Fruit fly (Drosophila melanogaster) whole organism, prepupa: Measurements from ENCODE around the gene FER.

Experiments used
- Blimp-1 ChIP-seq: fragments of 200-800 bp; sonication (Bioruptor generic); optimal IDR thresholded peaks from 3 replicates; lab custom pipeline; 2017; ENCODE audit warnings: missing biosample characterization, missing genetic modification characterization, mild to moderate bottlenecking, moderate library complexity, missing genetic modification reagents
- CG10631 ChIP-seq: fragments of 200-800 bp; sonication (Bioruptor generic); optimal IDR thresholded peaks from 2 replicates; lab custom pipeline; 2016; ENCODE audit warnings: missing biosample characterization, missing genetic modification characterization
- CG11294 ChIP-seq: fragments of 200-800 bp; sonication (Bioruptor generic); IDR thresholded peaks from 2 replicates; pipeline ENCODE4 v1.3.6; 2022; ENCODE audit warnings: missing biosample characterization, missing genetic modification characterization
- CG11762 ChIP-seq: fragments of 200-800 bp; sonication (Bioruptor generic); optimal IDR thresholded peaks from 3 replicates; lab custom pipeline; 2016; ENCODE audit warnings: missing biosample characterization, missing genetic modification characterization; ENCODE audit not compliant: insufficient read depth
- CG15336 ChIP-seq: fragments of 200-800 bp; sonication (Bioruptor generic); IDR thresholded peaks from 2 replicates; pipeline ENCODE4 v1.3.6; 2022; ENCODE audit warnings: missing biosample characterization, missing genetic modification characterization
- CG1621 ChIP-seq: fragments of 200-800 bp; sonication (Bioruptor generic); optimal IDR thresholded peaks from 3 replicates; lab custom pipeline; 2018; ENCODE audit warnings: missing biosample characterization, mild to moderate bottlenecking, missing genetic modification characterization
- CG16779 ChIP-seq: fragments of 200-800 bp; sonication (Bioruptor generic); optimal IDR thresholded peaks from 3 replicates; lab custom pipeline; 2017; ENCODE audit warnings: missing biosample characterization, mild to moderate bottlenecking, missing genetic modification characterization
- CG3032 ChIP-seq: fragments of 200-800 bp; optimal IDR thresholded peaks from 2 replicates; lab custom pipeline; 2019; ENCODE audit warnings: missing biosample characterization, mild to moderate bottlenecking, missing genetic modification characterization, moderate library complexity
- CG31627 ChIP-seq: fragments of 200-800 bp; sonication (Bioruptor generic); optimal IDR thresholded peaks from 3 replicates; lab custom pipeline; 2016; ENCODE audit warnings: missing biosample characterization, missing genetic modification characterization
- CG32006 ChIP-seq: fragments of 200-800 bp; sonication (Bioruptor generic); optimal IDR thresholded peaks from 3 replicates; lab custom pipeline; 2017; ENCODE audit warnings: missing biosample characterization, mild to moderate bottlenecking, missing genetic modification characterization
- CG34406 ChIP-seq: fragments of 200-800 bp; sonication (Bioruptor generic); optimal IDR thresholded peaks from 3 replicates; lab custom pipeline; 2016; ENCODE audit warnings: missing biosample characterization, missing genetic modification characterization
- CG3919 ChIP-seq: fragments of 200-800 bp; sonication (Bioruptor generic); optimal IDR thresholded peaks from 3 replicates; lab custom pipeline; 2016; ENCODE audit warnings: missing biosample characterization, missing genetic modification characterization
- CG4318 ChIP-seq: fragments of 200-800 bp; sonication (Bioruptor generic); optimal IDR thresholded peaks from 3 replicates; lab custom pipeline; 2017; ENCODE audit warnings: missing biosample characterization, mild to moderate bottlenecking, missing genetic modification characterization
- CG6163 ChIP-seq: fragments of 200-800 bp; sonication (Bioruptor generic); IDR thresholded peaks from 3 replicates; pipeline ENCODE4 v1.3.6; 2022; ENCODE audit warnings: missing biosample characterization, missing genetic modification characterization
- CG6276 ChIP-seq: fragments of 200-800 bp; sonication (Bioruptor generic); optimal IDR thresholded peaks from 2 replicates; lab custom pipeline; 2017; ENCODE audit warnings: missing biosample characterization, mild to moderate bottlenecking, missing genetic modification characterization
- CG6808 ChIP-seq: fragments of 200-800 bp; sonication (Bioruptor generic); optimal IDR thresholded peaks from 3 replicates; lab custom pipeline; 2017; ENCODE audit warnings: missing biosample characterization, missing genetic modification characterization, mild to moderate bottlenecking, moderate library complexity, missing genetic modification reagents
- CG6854 ChIP-seq: fragments of 200-800 bp; sonication (Bioruptor generic); optimal IDR thresholded peaks from 2 replicates; lab custom pipeline; 2017; ENCODE audit warnings: missing biosample characterization, mild to moderate bottlenecking, missing genetic modification characterization
- CG7368 ChIP-seq: fragments of 200-800 bp; sonication (Bioruptor generic); optimal IDR thresholded peaks from 3 replicates; lab custom pipeline; 2016; ENCODE audit warnings: missing biosample characterization, missing genetic modification characterization
- CG8119 ChIP-seq: fragments of 200-800 bp; sonication (Bioruptor generic); IDR thresholded peaks from 3 replicates; pipeline ENCODE4 v1.3.6; 2022; ENCODE audit warnings: missing biosample characterization, missing genetic modification characterization
- CG8319 ChIP-seq: fragments of 200-800 bp; sonication (Bioruptor generic); optimal IDR thresholded peaks from 3 replicates; lab custom pipeline; 2016; ENCODE audit warnings: missing biosample characterization, missing genetic modification characterization
- CG8632 ChIP-seq: fragments of 200-800 bp; sonication (Bioruptor generic); optimal IDR thresholded peaks from 3 replicates; lab custom pipeline; 2016; ENCODE audit warnings: missing biosample characterization, missing genetic modification characterization
- CG9139 ChIP-seq: fragments of 200-800 bp; sonication (Bioruptor generic); optimal IDR thresholded peaks from 3 replicates; lab custom pipeline; 2017; ENCODE audit warnings: missing biosample characterization, mild to moderate bottlenecking, missing genetic modification characterization
- Eip75B ChIP-seq: fragments of 200-800 bp; sonication (Bioruptor generic); optimal IDR thresholded peaks from 3 replicates; lab custom pipeline; 2016; ENCODE audit warnings: missing biosample characterization, missing genetic modification characterization
- Ets96B ChIP-seq: fragments of 200-800 bp; optimal IDR thresholded peaks from 2 replicates; lab custom pipeline; 2019; ENCODE audit warnings: missing biosample characterization, mild to moderate bottlenecking, missing genetic modification characterization, moderate library complexity
- Gug ChIP-seq: fragments of 200-800 bp; sonication (Bioruptor generic); IDR thresholded peaks from 2 replicates; pipeline ENCODE4 v1.3.6; 2022; ENCODE audit warnings: missing biosample characterization, missing genetic modification characterization
- Hr38 ChIP-seq: sonication (Bioruptor generic); optimal IDR thresholded peaks from 2 replicates; lab custom pipeline; 2016; ENCODE audit warnings: missing biosample characterization, missing genetic modification characterization
- Lpt ChIP-seq: fragments of 200-800 bp; sonication (Bioruptor generic); optimal IDR thresholded peaks from 3 replicates; lab custom pipeline; 2016; ENCODE audit warnings: missing biosample characterization, missing genetic modification characterization
- Met ChIP-seq: fragments of 200-800 bp; sonication (Bioruptor generic); optimal IDR thresholded peaks from 3 replicates; lab custom pipeline; 2016; ENCODE audit warnings: missing biosample characterization, missing genetic modification characterization
- Sox102F ChIP-seq: fragments of 200-800 bp; sonication (Bioruptor generic); optimal IDR thresholded peaks from 2 replicates; lab custom pipeline; 2016; ENCODE audit warnings: missing biosample characterization, mild to moderate bottlenecking, missing genetic modification characterization
- Sox14 ChIP-seq: fragments of 200-800 bp; sonication (Bioruptor generic); optimal IDR thresholded peaks from 3 replicates; lab custom pipeline; 2016; ENCODE audit warnings: missing biosample characterization, missing genetic modification characterization
- achi ChIP-seq: fragments of 200-800 bp; sonication (Bioruptor generic); optimal IDR thresholded peaks from 3 replicates; lab custom pipeline; 2016; ENCODE audit warnings: missing biosample characterization, missing genetic modification characterization
- acj6 ChIP-seq: fragments of 200-800 bp; sonication (Bioruptor generic); optimal IDR thresholded peaks from 3 replicates; lab custom pipeline; 2016; ENCODE audit warnings: missing biosample characterization, missing genetic modification characterization
- cyc ChIP-seq: fragments of 200-800 bp; sonication (Bioruptor generic); optimal IDR thresholded peaks from 3 replicates; lab custom pipeline; 2016; ENCODE audit warnings: missing biosample characterization, missing genetic modification characterization
- dac ChIP-seq: fragments of 200-800 bp; sonication (Bioruptor generic); optimal IDR thresholded peaks from 2 replicates; lab custom pipeline; 2017; ENCODE audit warnings: missing biosample characterization, mild to moderate bottlenecking, missing genetic modification characterization
- dsx ChIP-seq: fragments of 200-800 bp; optimal IDR thresholded peaks from 3 replicates; lab custom pipeline; 2019; ENCODE audit warnings: missing biosample characterization, mild to moderate bottlenecking, missing genetic modification characterization, moderate library complexity; ENCODE audit not compliant: poor library complexity, severe bottlenecking
- eg ChIP-seq: fragments of 200-800 bp; sonication (Bioruptor generic); IDR thresholded peaks from 3 replicates; pipeline ENCODE4 v1.3.6; 2022; ENCODE audit warnings: missing biosample characterization, missing genetic modification characterization
- esn ChIP-seq: fragments of 200-800 bp; sonication (Bioruptor generic); optimal IDR thresholded peaks from 2 replicates; lab custom pipeline; 2016; ENCODE audit warnings: missing biosample characterization, mild to moderate bottlenecking, missing genetic modification characterization, moderate library complexity
- fd85E ChIP-seq: fragments of 200-800 bp; sonication (Bioruptor generic); optimal IDR thresholded peaks from 3 replicates; lab custom pipeline; 2016; ENCODE audit warnings: missing biosample characterization, missing genetic modification characterization
- fkh ChIP-seq: fragments of 200-800 bp; sonication (Bioruptor generic); optimal IDR thresholded peaks from 3 replicates; lab custom pipeline; 2017; ENCODE audit warnings: missing biosample characterization, mild to moderate bottlenecking, missing genetic modification characterization, moderate library complexity
- net ChIP-seq: fragments of 200-800 bp; sonication (Bioruptor generic); optimal IDR thresholded peaks from 3 replicates; lab custom pipeline; 2016; ENCODE audit warnings: missing biosample characterization, missing genetic modification characterization
- pdm3 ChIP-seq: fragments of 200-800 bp; sonication (Bioruptor generic); optimal IDR thresholded peaks from 3 replicates; lab custom pipeline; 2016; ENCODE audit warnings: missing biosample characterization, missing genetic modification characterization
- salr ChIP-seq, 2 experiments: fragments of 200-800 bp; sonication (Bioruptor generic); optimal IDR thresholded peaks; 3 replicates each; lab custom pipeline; 2016 to 2018; ENCODE audit warnings: missing biosample characterization in 2 of 2, missing genetic modification characterization in 2 of 2, mild to moderate bottlenecking in 1 of 2
- spab ChIP-seq: fragments of 200-800 bp; sonication (Bioruptor generic); optimal IDR thresholded peaks from 2 replicates; lab custom pipeline; 2017; ENCODE audit warnings: missing biosample characterization, mild to moderate bottlenecking, missing genetic modification characterization, missing genetic modification reagents
- ss ChIP-seq, 2 experiments: fragments of 200-800 bp; sonication (Bioruptor generic); optimal IDR thresholded peaks; 2 replicates in 1 of 2; 3 replicates in 1 of 2; lab custom pipeline; 2017 to 2018; ENCODE audit warnings: mild to moderate bottlenecking in 2 of 2, missing biosample characterization in 2 of 2, missing genetic modification characterization in 2 of 2, moderate library complexity in 1 of 2
- svp ChIP-seq: fragments of 200-800 bp; sonication (Bioruptor generic); peaks from one replicate; lab custom pipeline; 2016; ENCODE audit warnings: missing biosample characterization, missing genetic modification characterization
- vri ChIP-seq: fragments of 200-800 bp; sonication (Bioruptor generic); optimal IDR thresholded peaks from 3 replicates; lab custom pipeline; 2016; ENCODE audit warnings: missing biosample characterization, mild to moderate bottlenecking, missing genetic modification characterization

Gene FER

DNA sequence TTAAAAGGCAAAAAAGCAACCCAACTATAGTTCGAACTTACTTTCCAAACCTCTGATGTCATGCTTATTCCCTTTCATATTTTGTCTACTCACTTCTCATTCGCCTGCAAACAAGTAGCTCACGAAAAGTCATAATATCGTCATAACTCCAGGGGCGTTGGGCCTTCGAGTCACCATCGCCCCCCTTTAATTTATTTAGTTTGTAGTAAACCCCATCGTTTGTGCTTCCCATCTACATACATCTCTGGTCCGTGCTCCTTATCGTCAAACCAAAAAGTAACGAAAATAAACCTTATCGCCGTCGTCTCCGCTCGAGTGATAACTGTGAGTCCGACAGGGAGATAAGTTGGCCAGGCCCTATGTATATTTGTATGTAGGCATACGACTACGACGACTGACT lies 34.6 kb upstream of the FER start (continued):
- TF ChIP-seq fkh (GFP tag; lab: Kevin White, UChicago) (peak; percentile 75), ss (GFP tag; optimal IDR thresholded peaks at IDR 0.05; lab: Kevin White, UChicago) (no peak), svp (peak; percentile 89), CG34406 (GFP tag; lab: Kevin White, UChicago) (peak; percentile 27), pdm3 (GFP tag; lab: Kevin White, UChicago) (no peak), CG6163 (GFP tag; lab: Robert Waterston, UW) (peak; percentile 52; the same call in 2 of the 3 replicates), achi (peak; percentile 39), fd85E (GFP tag; lab: Kevin White, UChicago) (no peak), Eip75B (GFP tag; lab: Kevin White, UChicago) (no peak), net (GFP tag; lab: Kevin White, UChicago) (no peak), CG3032 (tag; lab: Kevin White, UChicago) (no peak), CG7368 (GFP tag; lab: Kevin White, UChicago) (no peak), CG9139 (no peak), CG11294 (no peak), dsx (GFP tag; lab: Kevin White, UChicago) (no peak)

DNA sequence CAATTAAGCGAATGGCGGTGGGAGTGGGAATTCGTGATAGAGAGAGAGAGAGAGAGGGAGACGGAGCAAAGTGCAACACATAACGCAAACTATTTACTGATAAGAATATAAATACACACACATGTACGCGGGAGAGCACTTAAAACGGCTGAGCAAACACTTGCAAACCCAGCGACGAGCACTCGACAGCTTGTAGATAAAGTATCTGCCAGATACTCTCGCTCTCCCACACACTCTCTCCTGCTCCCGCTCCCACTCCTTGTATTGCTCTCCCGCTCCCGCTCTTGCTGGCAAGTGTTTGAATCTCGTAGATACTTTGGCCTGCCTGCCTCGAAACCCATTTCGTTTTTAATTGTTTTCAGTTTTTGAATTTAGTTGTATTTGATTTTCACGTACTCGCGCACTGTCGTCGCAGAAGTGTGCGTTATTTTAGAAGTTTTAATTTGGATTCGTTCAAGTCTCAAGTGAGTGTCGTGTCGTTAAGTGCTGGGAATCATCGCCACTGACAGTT lies 33.9 kb upstream of the FER start:
- TF ChIP-seq Sox102F (GFP tag; lab: Kevin White, UChicago): peak; percentile 41
- no peak for TF ChIP-seq Sox14
- TF ChIP-seq CG6163 (GFP tag; lab: Robert Waterston, UW): peak; percentile 88
- no peak; the same call in 1 of the 2 replicates for TF ChIP-seq CG11294
- peak; percentile 53 for TF ChIP-seq CG3919
- no peak for TF ChIP-seq Blimp-1 (GFP tag; lab: Kevin White, UChicago)
- TF ChIP-seq salr (GFP tag; optimal IDR thresholded peaks at IDR 0.05; lab: Kevin White, UChicago): peak in 1 of 2 experiments; percentile 50
- peak; percentile 56 for TF ChIP-seq CG1621 (tag; lab: Kevin White, UChicago)
- TF ChIP-seq esn (GFP tag; lab: Kevin White, UChicago): peak; percentile 1
- TF ChIP-seq CG6276 (GFP tag; lab: Kevin White, UChicago): peak; percentile 87
- peak; percentile 95 for TF ChIP-seq fkh (GFP tag; lab: Kevin White, UChicago)
- TF ChIP-seq Ets96B (tag; lab: Kevin White, UChicago): peak; percentile 6
- TF ChIP-seq CG8319 (GFP tag; lab: Kevin White, UChicago): no peak
- TF ChIP-seq Hr38 (GFP tag; lab: Kevin White, UChicago): no peak
- no peak for TF ChIP-seq CG4318 (GFP tag; lab: Kevin White, UChicago)
- peak; percentile 21 for TF ChIP-seq CG32006 (GFP tag; lab: Kevin White, UChicago)
- peak; percentile 45 for TF ChIP-seq CG7368 (GFP tag; lab: Kevin White, UChicago)
- TF ChIP-seq Met (GFP tag; lab: Kevin White, UChicago): peak; percentile 7
- peak; percentile 88 for TF ChIP-seq CG9139
- TF ChIP-seq CG8119: peak; percentile 71; the same call in 2 of the 3 replicates
- 0 out of 2 replicates have a peak, but pooled peaks have one; percentile 20 for TF ChIP-seq Gug
- TF ChIP-seq spab: peak; percentile 53
- TF ChIP-seq net (GFP tag; lab: Kevin White, UChicago): peak; percentile 24
- TF ChIP-seq Lpt (GFP tag; lab: Kevin White, UChicago): peak; percentile 62
- peak; percentile 83 for TF ChIP-seq svp
- peak; percentile 14 for TF ChIP-seq fd85E (GFP tag; lab: Kevin White, UChicago)
- TF ChIP-seq vri (GFP tag; lab: Kevin White, UChicago): peak; percentile 61
- TF ChIP-seq cyc: no peak
- TF ChIP-seq eg (GFP tag; lab: Robert Waterston, UW): peak; percentile 71; the same call in 2 of the 3 replicates
- no peak for TF ChIP-seq CG3032 (tag; lab: Kevin White, UChicago)
- TF ChIP-seq CG31627 (GFP tag; lab: Kevin White, UChicago): no peak
- TF ChIP-seq CG8632 (GFP tag; lab: Kevin White, UChicago): peak; percentile 26
- peak; percentile 50 for TF ChIP-seq achi
- no peak for TF ChIP-seq acj6 (GFP tag; lab: Kevin White, UChicago)
- peak; percentile 74 for TF ChIP-seq CG6854 (GFP tag; lab: Kevin White, UChicago)
- peak; percentile 51 for TF ChIP-seq CG11762
- TF ChIP-seq dac (GFP tag; lab: Kevin White, UChicago): peak; percentile 11
- peak; percentile 76 for TF ChIP-seq CG6808 (GFP tag; lab: Kevin White, UChicago)
- TF ChIP-seq CG15336 (GFP tag; lab: Robert Waterston, UW): peak; percentile 80
- no peak for TF ChIP-seq pdm3 (GFP tag; lab: Kevin White, UChicago)
- peak; percentile 70 for TF ChIP-seq CG16779 (tag; lab: Kevin White, UChicago)
- peak; percentile 79 to 82 for TF ChIP-seq ss (GFP tag; optimal IDR thresholded peaks at IDR 0.05; lab: Kevin White, UChicago)
- no peak for TF ChIP-seq CG10631
- peak; percentile 8 for TF ChIP-seq Eip75B (GFP tag; lab: Kevin White, UChicago)
